Worm (Caenorhabditis elegans) whole organism, late embryonic: ENCODE data around the gene C45B11.5.

Experiments
- che-1 ChIP-seq: sonication (generic microtip); optimal IDR thresholded peaks from 2 replicates; lab custom pipeline; 2016; ENCODE audit warnings: mild to moderate bottlenecking, missing genetic modification characterization, missing compliant biosample characterization
- dve-1 ChIP-seq: sonication (generic microtip); optimal IDR thresholded peaks from 2 replicates; lab custom pipeline; 2017; ENCODE audit warnings: antibody characterized with exemption, mild to moderate bottlenecking, missing genetic modification characterization, missing compliant biosample characterization
- unc-55 ChIP-seq: sonication (generic microtip); optimal IDR thresholded peaks from 2 replicates; lab custom pipeline; 2017; ENCODE audit warnings: missing biosample characterization, missing genetic modification reagents, missing genetic modification characterization

DNA sequence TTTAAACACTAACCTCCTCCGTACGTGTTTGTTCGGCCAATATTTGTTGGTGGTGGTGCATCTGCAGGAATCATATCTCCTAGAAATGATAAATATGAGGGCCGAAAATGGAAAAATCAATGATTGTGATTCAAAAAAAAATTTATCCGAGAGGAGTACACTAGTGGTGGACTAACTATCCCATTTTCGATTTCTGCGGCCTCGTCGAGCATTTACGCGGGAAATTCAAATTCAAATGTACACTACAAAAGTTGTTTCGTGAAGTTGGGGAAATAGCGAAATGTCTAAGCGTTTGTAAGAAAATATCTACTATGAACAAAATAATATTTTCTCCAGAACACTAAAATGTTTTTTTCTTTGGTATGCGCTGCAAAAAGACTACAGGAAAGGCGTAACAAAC is 12.3 kb upstream of the C45B11.5 start:
- TF ChIP-seq unc-55 (GFP tag; lab: Kevin White, UChicago) (no peak), dve-1 (no peak), che-1 (tag; lab: Kevin White, UChicago) (no peak)
